Worm (Caenorhabditis elegans) whole organism, early embryonic: ENCODE data around the gene gbas-1.

ENCODE experiments used
- aly-1 ChIP-seq: sonication (generic microtip); optimal IDR thresholded peaks from 2 replicates; lab custom pipeline; 2016; ENCODE audit warnings: missing genetic modification characterization, missing compliant biosample characterization
- ceh-36 ChIP-seq: sonication (generic microtip); optimal IDR thresholded peaks from 2 replicates; lab custom pipeline; 2016; ENCODE audit warnings: missing genetic modification characterization, inconsistent platforms, missing compliant biosample characterization
- flt-1 ChIP-seq: fragments of 200-800 bp; sonication (Bioruptor generic); IDR thresholded peaks from 2 replicates; pipeline ENCODE4 v1.3.6; 2022; ENCODE audit warnings: missing genetic modification characterization, missing compliant biosample characterization

- no peak for TF ChIP-seq flt-1
- no peak for TF ChIP-seq ceh-36
- TF ChIP-seq aly-1 (tag; lab: Kevin White, UChicago), result no peak
These were observed 25.8 kb downstream of the gbas-1 start, which contains the start of gene K02F6.6 for ce11 chrII:2530496-2530895.
